Fruit fly (Drosophila melanogaster) whole organism, wandering third instar larva: ENCODE results near the gene CG13405.

Source experiments
- CG32264 ChIP-seq: fragments of 200-800 bp; sonication (Bioruptor generic); optimal IDR thresholded peaks from 2 replicates; lab custom pipeline; 2016; ENCODE audit warnings: missing biosample characterization, missing genetic modification characterization
- CrebA ChIP-seq: fragments of 200-800 bp; sonication (Bioruptor generic); optimal IDR thresholded peaks from 2 replicates; lab custom pipeline; 2016; ENCODE audit warnings: missing biosample characterization, mild to moderate bottlenecking, missing genetic modification characterization, borderline replicate concordance
- Dfd ChIP-seq: fragments of >200 bp; optimal IDR thresholded peaks from 2 replicates; lab custom pipeline; 2017; ENCODE audit warnings: missing biosample characterization, missing genetic modification characterization
- Dif ChIP-seq: fragments of 200-275, 200-300 bp; sonication (Bioruptor generic); optimal IDR thresholded peaks from 2 replicates; lab custom pipeline; 2018; ENCODE audit warnings: missing biosample characterization, missing genetic modification characterization; ENCODE audit not compliant: partially characterized antibody
- GATAd ChIP-seq: sonication (Bioruptor generic); optimal IDR thresholded peaks from 2 replicates; lab custom pipeline; 2016; ENCODE audit warnings: missing biosample characterization, missing genetic modification characterization
- HLH106 ChIP-seq: fragments of 200-800 bp; optimal IDR thresholded peaks from 3 replicates; lab custom pipeline; 2019; ENCODE audit warnings: missing biosample characterization, mild to moderate bottlenecking, missing genetic modification characterization, moderate library complexity
- Hnf4 ChIP-seq: fragments of 200-800 bp; sonication (Bioruptor generic); optimal IDR thresholded peaks from 2 replicates; lab custom pipeline; 2016; ENCODE audit warnings: missing biosample characterization, mild to moderate bottlenecking, missing genetic modification characterization
- Hr78 ChIP-seq: fragments of >200 bp; optimal IDR thresholded peaks from 2 replicates; lab custom pipeline; 2017; ENCODE audit warnings: missing biosample characterization, missing genetic modification characterization
- Hr83 ChIP-seq: fragments of 200-300 bp; sonication (Bioruptor generic); optimal IDR thresholded peaks from 2 replicates; lab custom pipeline; 2016; ENCODE audit warnings: missing biosample characterization, mild to moderate bottlenecking, missing genetic modification characterization, moderate library complexity; ENCODE audit not compliant: poor library complexity, severe bottlenecking
- Jra ChIP-seq: sonication (Bioruptor generic); optimal IDR thresholded peaks from 2 replicates; lab custom pipeline; 2016; ENCODE audit warnings: missing biosample characterization, missing genetic modification characterization
- Mio ChIP-seq: sonication (Bioruptor generic); optimal IDR thresholded peaks from 2 replicates; lab custom pipeline; 2016; ENCODE audit warnings: missing biosample characterization, missing genetic modification characterization
- Myc ChIP-seq: fragments of >200 bp; optimal IDR thresholded peaks from 2 replicates; lab custom pipeline; 2017
- OdsH ChIP-seq: fragments of 200-800 bp; sonication (Bioruptor generic); optimal IDR thresholded peaks from 2 replicates; lab custom pipeline; 2016; ENCODE audit warnings: missing biosample characterization, mild to moderate bottlenecking, missing genetic modification characterization
- Rel ChIP-seq, 2 experiments: fragments of 200-800 bp; sonication (Bioruptor generic) in 1 of 2; optimal IDR thresholded peaks; 2 replicates in 1 of 2; 3 replicates in 1 of 2; lab custom pipeline; 2016 to 2019; ENCODE audit warnings: mild to moderate bottlenecking in 2 of 2, missing biosample characterization in 2 of 2, missing genetic modification characterization in 2 of 2, moderate library complexity in 1 of 2
- Sp1 ChIP-seq: fragments of 200-800 bp; sonication (Bioruptor generic); optimal IDR thresholded peaks from 3 replicates; lab custom pipeline; 2019; ENCODE audit warnings: missing biosample characterization, mild to moderate bottlenecking, missing genetic modification characterization, moderate library complexity
- Vsx2 ChIP-seq: fragments of 200-300, 225-300 bp; sonication (Bioruptor generic); optimal IDR thresholded peaks from 2 replicates; lab custom pipeline; 2018; ENCODE audit warnings: missing biosample characterization, missing genetic modification characterization; ENCODE audit not compliant: partially characterized antibody
- br ChIP-seq: fragments of 200-800 bp; sonication (Bioruptor generic); optimal IDR thresholded peaks from 2 replicates; lab custom pipeline; 2016; ENCODE audit warnings: missing biosample characterization, missing genetic modification characterization
- brk ChIP-seq: fragments of 200-800 bp; sonication (Bioruptor generic); optimal IDR thresholded peaks from 2 replicates; lab custom pipeline; 2016; ENCODE audit warnings: missing biosample characterization, mild to moderate bottlenecking, missing genetic modification characterization
- dl ChIP-seq, 2 experiments: fragments of 175-275, 200-275 bp in 1 of 2; fragments of 200-275 bp in 1 of 2; sonication (Bioruptor generic); optimal IDR thresholded peaks; lab custom pipeline; 2018; ENCODE audit warnings: mild to moderate bottlenecking in 2 of 2, missing biosample characterization in 2 of 2, missing genetic modification characterization in 2 of 2, moderate library complexity in 2 of 2; ENCODE audit not compliant: partially characterized antibody in 2 of 2, insufficient read depth in 1 of 2
- dmrt93B ChIP-seq: fragments of 200-800 bp; sonication (Bioruptor generic); optimal IDR thresholded peaks from 2 replicates; lab custom pipeline; 2018; ENCODE audit warnings: missing biosample characterization, mild to moderate bottlenecking, missing genetic modification characterization
- ey ChIP-seq: fragments of 200-800 bp; sonication (Bioruptor generic); optimal IDR thresholded peaks from 2 replicates; lab custom pipeline; 2016; ENCODE audit warnings: missing biosample characterization, missing genetic modification characterization
- foxo ChIP-seq, 2 experiments: fragments of 200-800 bp; sonication (Bioruptor generic); optimal IDR thresholded peaks; 2 replicates in 1 of 2; 3 replicates in 1 of 2; lab custom pipeline; 2016 to 2017; ENCODE audit warnings: missing biosample characterization in 2 of 2, missing genetic modification characterization in 2 of 2
- fru ChIP-seq: fragments of 200-800 bp; sonication (Bioruptor generic); optimal IDR thresholded peaks from 3 replicates; lab custom pipeline; 2016; ENCODE audit warnings: missing biosample characterization, mild to moderate bottlenecking, missing genetic modification characterization
- h ChIP-seq: fragments of 200-800 bp; sonication (Bioruptor generic); optimal IDR thresholded peaks from 3 replicates; lab custom pipeline; 2016; ENCODE audit warnings: missing biosample characterization, mild to moderate bottlenecking, missing genetic modification characterization
- jim ChIP-seq: fragments of 175-275, 200-325 bp; sonication (Bioruptor generic); optimal IDR thresholded peaks from 2 replicates; lab custom pipeline; 2016; ENCODE audit warnings: missing biosample characterization, mild to moderate bottlenecking, missing genetic modification characterization
- lola ChIP-seq: fragments of >200 bp; optimal IDR thresholded peaks from 2 replicates; lab custom pipeline; 2017; ENCODE audit warnings: missing biosample characterization, missing genetic modification characterization
- pan ChIP-seq: fragments of >200 bp; optimal IDR thresholded peaks from 2 replicates; lab custom pipeline; 2017
- psq ChIP-seq: fragments of 200-800 bp; sonication (Bioruptor generic); optimal IDR thresholded peaks from 3 replicates; lab custom pipeline; 2017; ENCODE audit warnings: missing biosample characterization, mild to moderate bottlenecking, missing genetic modification characterization, moderate library complexity
- rgr ChIP-seq: fragments of 200-800 bp; sonication (Bioruptor generic); optimal IDR thresholded peaks from 3 replicates; lab custom pipeline; 2016; ENCODE audit warnings: missing biosample characterization, mild to moderate bottlenecking, missing genetic modification characterization
- sv ChIP-seq: fragments of 200-800 bp; sonication (Bioruptor generic); optimal IDR thresholded peaks from 3 replicates; lab custom pipeline; 2016; ENCODE audit warnings: missing biosample characterization, missing genetic modification characterization
- tai ChIP-seq: sonication (Bioruptor generic); optimal IDR thresholded peaks from 2 replicates; lab custom pipeline; 2016; ENCODE audit warnings: missing biosample characterization, missing genetic modification characterization
- usp ChIP-seq: fragments of >200 bp; optimal IDR thresholded peaks from 2 replicates; lab custom pipeline; 2017; ENCODE audit warnings: missing biosample characterization, missing genetic modification characterization
- woc ChIP-seq: sonication (Bioruptor generic); optimal IDR thresholded peaks from 2 replicates; lab custom pipeline; 2016; ENCODE audit warnings: missing biosample characterization, mild to moderate bottlenecking, missing genetic modification characterization

The CG13405 gene

dm6 chr3L:94062-94461 lies 18.9 kb upstream of the CG13405 start (continued):
- TF ChIP-seq dmrt93B (GFP tag; lab: Kevin White, UChicago) = no peak
- TF ChIP-seq fru = peak; percentile 42
- TF ChIP-seq Jra (GFP tag; lab: Kevin White, UChicago) = no peak
- TF ChIP-seq psq (GFP tag; lab: Kevin White, UChicago) = no peak
- TF ChIP-seq foxo (GFP tag; optimal IDR thresholded peaks at IDR 0.05; lab: Kevin White, UChicago) = peak in 1 of 2 experiments; percentile 58
- TF ChIP-seq Dfd (GFP tag; lab: Kevin White, UChicago) = no peak
- no peak for TF ChIP-seq Hr78 (GFP tag; lab: Kevin White, UChicago)
- TF ChIP-seq dl (GFP tag; optimal IDR thresholded peaks at IDR 0.05; lab: Kevin White, UChicago; ENCODE audit: insufficient read depth in 1 of 2, partially characterized antibody in 2 of 2) = no peak

dm6 chr3L:93562-93961 lies 18.4 kb upstream of the CG13405 start:
- TF ChIP-seq Vsx2 (no peak), jim (GFP tag; lab: Kevin White, UChicago) (no peak), Dfd (GFP tag; lab: Kevin White, UChicago) (no peak), Hr83 (GFP tag; lab: Kevin White, UChicago) (no peak), rgr (GFP tag; lab: Kevin White, UChicago) (no peak), CrebA (GFP tag; lab: Kevin White, UChicago) (no peak), fru (no peak), CG32264 (GFP tag; lab: Kevin White, UChicago) (no peak), psq (GFP tag; lab: Kevin White, UChicago) (no peak)

- TF ChIP-seq Dfd (GFP tag; lab: Kevin White, UChicago) (no peak), foxo (GFP tag; optimal IDR thresholded peaks at IDR 0.05; lab: Kevin White, UChicago) (peak in 1 of 2 experiments; percentile 10), h (GFP tag; lab: Kevin White, UChicago) (no peak), Vsx2 (no peak)
Observed at dm6 chr3L:91933-92332, 16.8 kb upstream of the CG13405 start.

- TF ChIP-seq Rel (GFP tag; optimal IDR thresholded peaks at IDR 0.05; lab: Kevin White, UChicago) (no peak), Rel (tag; optimal IDR thresholded peaks at IDR 0.05; lab: Kevin White, UChicago) (no peak), CrebA (GFP tag; lab: Kevin White, UChicago) (no peak), Dif (no peak), Myc (lab: Kevin White, UChicago) (no peak), sv (GFP tag; lab: Kevin White, UChicago) (no peak), Dfd (GFP tag; lab: Kevin White, UChicago) (peak; percentile 77), Mio (GFP tag; lab: Kevin White, UChicago) (no peak), dmrt93B (GFP tag; lab: Kevin White, UChicago) (no peak), h (GFP tag; lab: Kevin White, UChicago) (no peak)
Observed at dm6 chr3L:90885-91284, 15.8 kb upstream of the CG13405 start.

- TF ChIP-seq pan (lab: Kevin White, UChicago) (no peak), Vsx2 (no peak), Myc (lab: Kevin White, UChicago) (no peak), woc (GFP tag; lab: Kevin White, UChicago) (no peak), psq (GFP tag; lab: Kevin White, UChicago) (no peak), h (GFP tag; lab: Kevin White, UChicago) (no peak), Hr83 (GFP tag; lab: Kevin White, UChicago) (no peak)
Observed at dm6 chr3L:86937-87336, 11.8 kb upstream of the CG13405 start.

dm6 chr3L:85204-85811 lies 10.2 kb upstream of the CG13405 start:
- TF ChIP-seq HLH106 (tag; lab: Kevin White, UChicago) (peak; percentile 45), dl (GFP tag; optimal IDR thresholded peaks at IDR 0.05; lab: Kevin White, UChicago; ENCODE audit: insufficient read depth in 1 of 2, partially characterized antibody in 2 of 2) (no peak), Dfd (GFP tag; lab: Kevin White, UChicago) (no peak), fru (peak; percentile 41), GATAd (GFP tag; lab: Kevin White, UChicago) (no peak), usp (GFP tag; lab: Kevin White, UChicago) (no peak), foxo (GFP tag; optimal IDR thresholded peaks at IDR 0.05; lab: Kevin White, UChicago) (peak in 1 of 2 experiments; percentile 8), pan (lab: Kevin White, UChicago) (no peak), OdsH (GFP tag; lab: Kevin White, UChicago) (peak; percentile 34), Myc (lab: Kevin White, UChicago) (no peak), br (peak; percentile 48), CrebA (GFP tag; lab: Kevin White, UChicago) (no peak), sv (GFP tag; lab: Kevin White, UChicago) (no peak), Hr78 (GFP tag; lab: Kevin White, UChicago) (no peak), Mio (GFP tag; lab: Kevin White, UChicago) (no peak), rgr (GFP tag; lab: Kevin White, UChicago) (peak; percentile 64), Hnf4 (peak; percentile 54), psq (GFP tag; lab: Kevin White, UChicago) (peak; percentile 38), brk (GFP tag; lab: Kevin White, UChicago) (peak; percentile 21), h (GFP tag; lab: Kevin White, UChicago) (peak; percentile 80), Rel (GFP tag; optimal IDR thresholded peaks at IDR 0.05; lab: Kevin White, UChicago) (no peak), Rel (tag; optimal IDR thresholded peaks at IDR 0.05; lab: Kevin White, UChicago) (peak; percentile 58), Hr83 (GFP tag; lab: Kevin White, UChicago) (peak; percentile 77), dmrt93B (GFP tag; lab: Kevin White, UChicago) (no peak), Sp1 (peak; percentile 53), ey (GFP tag; lab: Kevin White, UChicago) (no peak), lola (GFP tag; lab: Kevin White, UChicago) (no peak), Jra (GFP tag; lab: Kevin White, UChicago) (peak; percentile 46), tai (no peak)
